Fruit fly (Drosophila melanogaster) whole organism, prepupa: Measurements from ENCODE around the gene bor.

Experiments used
- Blimp-1 ChIP-seq: fragments of 200-800 bp; sonication (Bioruptor generic); optimal IDR thresholded peaks from 3 replicates; lab custom pipeline; 2017; ENCODE audit warnings: missing biosample characterization, missing genetic modification characterization, mild to moderate bottlenecking, moderate library complexity, missing genetic modification reagents
- CG10631 ChIP-seq: fragments of 200-800 bp; sonication (Bioruptor generic); optimal IDR thresholded peaks from 2 replicates; lab custom pipeline; 2016; ENCODE audit warnings: missing biosample characterization, missing genetic modification characterization
- CG11294 ChIP-seq: fragments of 200-800 bp; sonication (Bioruptor generic); IDR thresholded peaks from 2 replicates; pipeline ENCODE4 v1.3.6; 2022; ENCODE audit warnings: missing biosample characterization, missing genetic modification characterization
- CG11762 ChIP-seq: fragments of 200-800 bp; sonication (Bioruptor generic); optimal IDR thresholded peaks from 3 replicates; lab custom pipeline; 2016; ENCODE audit warnings: missing biosample characterization, missing genetic modification characterization; ENCODE audit not compliant: insufficient read depth
- CG11902 ChIP-seq: fragments of 200-800 bp; sonication (Bioruptor generic); optimal IDR thresholded peaks from 3 replicates; lab custom pipeline; 2016; ENCODE audit warnings: missing biosample characterization, missing genetic modification characterization
- CG16779 ChIP-seq: fragments of 200-800 bp; sonication (Bioruptor generic); optimal IDR thresholded peaks from 3 replicates; lab custom pipeline; 2017; ENCODE audit warnings: missing biosample characterization, mild to moderate bottlenecking, missing genetic modification characterization
- CG3032 ChIP-seq: fragments of 200-800 bp; optimal IDR thresholded peaks from 2 replicates; lab custom pipeline; 2019; ENCODE audit warnings: missing biosample characterization, mild to moderate bottlenecking, missing genetic modification characterization, moderate library complexity
- CG31627 ChIP-seq: fragments of 200-800 bp; sonication (Bioruptor generic); optimal IDR thresholded peaks from 3 replicates; lab custom pipeline; 2016; ENCODE audit warnings: missing biosample characterization, missing genetic modification characterization
- CG32006 ChIP-seq: fragments of 200-800 bp; sonication (Bioruptor generic); optimal IDR thresholded peaks from 3 replicates; lab custom pipeline; 2017; ENCODE audit warnings: missing biosample characterization, mild to moderate bottlenecking, missing genetic modification characterization
- CG34406 ChIP-seq: fragments of 200-800 bp; sonication (Bioruptor generic); optimal IDR thresholded peaks from 3 replicates; lab custom pipeline; 2016; ENCODE audit warnings: missing biosample characterization, missing genetic modification characterization
- CG3919 ChIP-seq: fragments of 200-800 bp; sonication (Bioruptor generic); optimal IDR thresholded peaks from 3 replicates; lab custom pipeline; 2016; ENCODE audit warnings: missing biosample characterization, missing genetic modification characterization
- CG4318 ChIP-seq: fragments of 200-800 bp; sonication (Bioruptor generic); optimal IDR thresholded peaks from 3 replicates; lab custom pipeline; 2017; ENCODE audit warnings: missing biosample characterization, mild to moderate bottlenecking, missing genetic modification characterization
- CG6163 ChIP-seq: fragments of 200-800 bp; sonication (Bioruptor generic); IDR thresholded peaks from 3 replicates; pipeline ENCODE4 v1.3.6; 2022; ENCODE audit warnings: missing biosample characterization, missing genetic modification characterization
- CG6276 ChIP-seq: fragments of 200-800 bp; sonication (Bioruptor generic); optimal IDR thresholded peaks from 2 replicates; lab custom pipeline; 2017; ENCODE audit warnings: missing biosample characterization, mild to moderate bottlenecking, missing genetic modification characterization
- CG6792 ChIP-seq: fragments of 200-800 bp; sonication (Bioruptor generic); optimal IDR thresholded peaks from 3 replicates; lab custom pipeline; 2016; ENCODE audit warnings: missing biosample characterization, missing genetic modification characterization
- CG6808 ChIP-seq: fragments of 200-800 bp; sonication (Bioruptor generic); optimal IDR thresholded peaks from 3 replicates; lab custom pipeline; 2017; ENCODE audit warnings: missing biosample characterization, missing genetic modification characterization, mild to moderate bottlenecking, moderate library complexity, missing genetic modification reagents
- CG6854 ChIP-seq: fragments of 200-800 bp; sonication (Bioruptor generic); optimal IDR thresholded peaks from 2 replicates; lab custom pipeline; 2017; ENCODE audit warnings: missing biosample characterization, mild to moderate bottlenecking, missing genetic modification characterization
- CG7368 ChIP-seq: fragments of 200-800 bp; sonication (Bioruptor generic); optimal IDR thresholded peaks from 3 replicates; lab custom pipeline; 2016; ENCODE audit warnings: missing biosample characterization, missing genetic modification characterization
- CG8119 ChIP-seq: fragments of 200-800 bp; sonication (Bioruptor generic); IDR thresholded peaks from 3 replicates; pipeline ENCODE4 v1.3.6; 2022; ENCODE audit warnings: missing biosample characterization, missing genetic modification characterization
- CG8319 ChIP-seq: fragments of 200-800 bp; sonication (Bioruptor generic); optimal IDR thresholded peaks from 3 replicates; lab custom pipeline; 2016; ENCODE audit warnings: missing biosample characterization, missing genetic modification characterization
- Eip75B ChIP-seq: fragments of 200-800 bp; sonication (Bioruptor generic); optimal IDR thresholded peaks from 3 replicates; lab custom pipeline; 2016; ENCODE audit warnings: missing biosample characterization, missing genetic modification characterization
- Eip78C ChIP-seq: fragments of 200-800 bp; sonication (Bioruptor generic); peaks from one replicate; lab custom pipeline; 2016; ENCODE audit warnings: missing biosample characterization, missing genetic modification characterization
- Eip93F ChIP-seq: fragments of 200-800 bp; sonication (Bioruptor generic); optimal IDR thresholded peaks from 2 replicates; lab custom pipeline; 2016; ENCODE audit warnings: missing biosample characterization, mild to moderate bottlenecking, missing genetic modification characterization
- Ets21C ChIP-seq: fragments of 200-800 bp; sonication (Bioruptor generic); optimal IDR thresholded peaks from 3 replicates; lab custom pipeline; 2016; ENCODE audit warnings: missing biosample characterization, missing genetic modification characterization
- Gug ChIP-seq: fragments of 200-800 bp; sonication (Bioruptor generic); IDR thresholded peaks from 2 replicates; pipeline ENCODE4 v1.3.6; 2022; ENCODE audit warnings: missing biosample characterization, missing genetic modification characterization
- Hr38 ChIP-seq: sonication (Bioruptor generic); optimal IDR thresholded peaks from 2 replicates; lab custom pipeline; 2016; ENCODE audit warnings: missing biosample characterization, missing genetic modification characterization
- Hr39 ChIP-seq: fragments of 200-800 bp; sonication (Bioruptor generic); optimal IDR thresholded peaks from 2 replicates; lab custom pipeline; 2016; ENCODE audit warnings: missing biosample characterization, missing genetic modification characterization
- Lpt ChIP-seq: fragments of 200-800 bp; sonication (Bioruptor generic); optimal IDR thresholded peaks from 3 replicates; lab custom pipeline; 2016; ENCODE audit warnings: missing biosample characterization, missing genetic modification characterization
- Met ChIP-seq: fragments of 200-800 bp; sonication (Bioruptor generic); optimal IDR thresholded peaks from 3 replicates; lab custom pipeline; 2016; ENCODE audit warnings: missing biosample characterization, missing genetic modification characterization
- OdsH ChIP-seq: fragments of 200-800 bp; sonication (Bioruptor generic); optimal IDR thresholded peaks from 3 replicates; lab custom pipeline; 2016; ENCODE audit warnings: missing biosample characterization, missing genetic modification characterization
- Sox102F ChIP-seq: fragments of 200-800 bp; sonication (Bioruptor generic); optimal IDR thresholded peaks from 2 replicates; lab custom pipeline; 2016; ENCODE audit warnings: missing biosample characterization, mild to moderate bottlenecking, missing genetic modification characterization
- Sox15 ChIP-seq: fragments of 200-800 bp; sonication (Bioruptor generic); optimal IDR thresholded peaks from 3 replicates; lab custom pipeline; 2016; ENCODE audit warnings: missing biosample characterization, missing genetic modification characterization
- acj6 ChIP-seq: fragments of 200-800 bp; sonication (Bioruptor generic); optimal IDR thresholded peaks from 3 replicates; lab custom pipeline; 2016; ENCODE audit warnings: missing biosample characterization, missing genetic modification characterization
- cyc ChIP-seq: fragments of 200-800 bp; sonication (Bioruptor generic); optimal IDR thresholded peaks from 3 replicates; lab custom pipeline; 2016; ENCODE audit warnings: missing biosample characterization, missing genetic modification characterization
- dsx ChIP-seq: fragments of 200-800 bp; optimal IDR thresholded peaks from 3 replicates; lab custom pipeline; 2019; ENCODE audit warnings: missing biosample characterization, mild to moderate bottlenecking, missing genetic modification characterization, moderate library complexity; ENCODE audit not compliant: poor library complexity, severe bottlenecking
- fd59A ChIP-seq: fragments of 200-800 bp; sonication (Bioruptor generic); optimal IDR thresholded peaks from 2 replicates; lab custom pipeline; 2017; ENCODE audit warnings: missing biosample characterization, mild to moderate bottlenecking, missing genetic modification characterization, missing genetic modification reagents
- fkh ChIP-seq: fragments of 200-800 bp; sonication (Bioruptor generic); optimal IDR thresholded peaks from 3 replicates; lab custom pipeline; 2017; ENCODE audit warnings: missing biosample characterization, mild to moderate bottlenecking, missing genetic modification characterization, moderate library complexity
- lz ChIP-seq: fragments of 200-800 bp; sonication (Bioruptor generic); optimal IDR thresholded peaks from 3 replicates; lab custom pipeline; 2016; ENCODE audit warnings: missing biosample characterization, missing genetic modification characterization
- net ChIP-seq: fragments of 200-800 bp; sonication (Bioruptor generic); optimal IDR thresholded peaks from 3 replicates; lab custom pipeline; 2016; ENCODE audit warnings: missing biosample characterization, missing genetic modification characterization
- pdm3 ChIP-seq: fragments of 200-800 bp; sonication (Bioruptor generic); optimal IDR thresholded peaks from 3 replicates; lab custom pipeline; 2016; ENCODE audit warnings: missing biosample characterization, missing genetic modification characterization
- salr ChIP-seq, 2 experiments: fragments of 200-800 bp; sonication (Bioruptor generic); optimal IDR thresholded peaks; 3 replicates each; lab custom pipeline; 2016 to 2018; ENCODE audit warnings: missing biosample characterization in 2 of 2, missing genetic modification characterization in 2 of 2, mild to moderate bottlenecking in 1 of 2
- spab ChIP-seq: fragments of 200-800 bp; sonication (Bioruptor generic); optimal IDR thresholded peaks from 2 replicates; lab custom pipeline; 2017; ENCODE audit warnings: missing biosample characterization, mild to moderate bottlenecking, missing genetic modification characterization, missing genetic modification reagents
- topi ChIP-seq: fragments of 200-800 bp; sonication (Bioruptor generic); optimal IDR thresholded peaks from 3 replicates; lab custom pipeline; 2016; ENCODE audit warnings: missing biosample characterization, missing genetic modification characterization
- vri ChIP-seq: fragments of 200-800 bp; sonication (Bioruptor generic); optimal IDR thresholded peaks from 3 replicates; lab custom pipeline; 2016; ENCODE audit warnings: missing biosample characterization, mild to moderate bottlenecking, missing genetic modification characterization

Gene bor

dm6 chr3R:16225760-16226159, 38.2 kb downstream of the bor start:
- TF ChIP-seq CG7368, result peak; percentile 3
- TF ChIP-seq CG6808 (GFP tag; lab: Kevin White, UChicago), result no peak
- no peak for TF ChIP-seq CG6163 (GFP tag; lab: Robert Waterston, UW)
- no peak for TF ChIP-seq CG11762 (GFP tag; lab: Kevin White, UChicago)
- TF ChIP-seq CG3032 (tag; lab: Kevin White, UChicago), result no peak
- no peak for TF ChIP-seq CG32006 (GFP tag; lab: Kevin White, UChicago)
- no peak for TF ChIP-seq salr (GFP tag; optimal IDR thresholded peaks at IDR 0.05; lab: Kevin White, UChicago)
- no peak for TF ChIP-seq pdm3 (GFP tag; lab: Kevin White, UChicago)
- no peak for TF ChIP-seq fd59A (GFP tag; lab: Kevin White, UChicago)
- TF ChIP-seq cyc, result no peak
- peak; percentile 7 for TF ChIP-seq Eip78C (GFP tag; lab: Kevin White, UChicago)
- no peak for TF ChIP-seq Hr38 (GFP tag; lab: Kevin White, UChicago)
- TF ChIP-seq CG8119 (GFP tag; lab: Robert Waterston, UW), result no peak
- TF ChIP-seq Sox102F (GFP tag; lab: Kevin White, UChicago), result no peak
- peak; percentile 33 for TF ChIP-seq Lpt (GFP tag; lab: Kevin White, UChicago)
- no peak for TF ChIP-seq Gug
- TF ChIP-seq Sox15 (GFP tag; lab: Kevin White, UChicago), result no peak
- TF ChIP-seq topi (GFP tag; lab: Kevin White, UChicago), result no peak
- TF ChIP-seq, all 60 proteins: peak for 3

dm6 chr3R:16225351-16225750, 38.6 kb downstream of the bor start, which contains the start of gene tara:
Gene tara, plus strand, starts transcription at chr3R:16225651.
- TF ChIP-seq CG6276 (GFP tag; lab: Kevin White, UChicago), result no peak
- TF ChIP-seq cyc, result no peak
- TF ChIP-seq Blimp-1, result no peak

dm6 chr3R:16224415-16225165, 39.3 kb downstream of the bor start:
- TF ChIP-seq OdsH (GFP tag; lab: Kevin White, UChicago) (peak; percentile 96), Hr39 (GFP tag; lab: Kevin White, UChicago) (peak; percentile 85), CG6276 (GFP tag; lab: Kevin White, UChicago) (peak; percentile 97), CG31627 (GFP tag; lab: Kevin White, UChicago) (peak; percentile 84), Eip75B (GFP tag; lab: Kevin White, UChicago) (peak; percentile 97), CG34406 (GFP tag; lab: Kevin White, UChicago) (peak; percentile 93), Ets21C (GFP tag; lab: Kevin White, UChicago) (peak; percentile 81), CG6808 (GFP tag; lab: Kevin White, UChicago) (peak; percentile 97), CG4318 (peak; percentile 94), fkh (GFP tag; lab: Kevin White, UChicago) (peak; percentile 78), salr (GFP tag; optimal IDR thresholded peaks at IDR 0.05; lab: Kevin White, UChicago) (peak; percentile 93 to 95), CG11902 (GFP tag; lab: Kevin White, UChicago) (peak; percentile 83), CG6792 (GFP tag; lab: Kevin White, UChicago) (peak; percentile 95), dsx (GFP tag; lab: Kevin White, UChicago) (peak; percentile 98), lz (peak; percentile 90), CG8319 (GFP tag; lab: Kevin White, UChicago) (peak; percentile 84), Eip93F (GFP tag; lab: Kevin White, UChicago) (no peak), CG6163 (GFP tag; lab: Robert Waterston, UW) (no peak), CG3919 (peak; percentile 97), Gug (no peak), Hr38 (GFP tag; lab: Kevin White, UChicago) (peak; percentile 24), Blimp-1 (peak; percentile 51), Met (GFP tag; lab: Kevin White, UChicago) (peak; percentile 90), CG32006 (GFP tag; lab: Kevin White, UChicago) (peak; percentile 96), CG16779 (tag; lab: Kevin White, UChicago) (peak; percentile 92), CG3032 (tag; lab: Kevin White, UChicago) (peak; percentile 98), acj6 (GFP tag; lab: Kevin White, UChicago) (peak; percentile 94), spab (peak; percentile 97), vri (GFP tag; lab: Kevin White, UChicago) (peak; percentile 87), cyc (peak; percentile 89), CG8119 (GFP tag; lab: Robert Waterston, UW) (no peak), fd59A (GFP tag; lab: Kevin White, UChicago) (peak; percentile 97), CG10631 (peak; percentile 97), pdm3 (GFP tag; lab: Kevin White, UChicago) (peak; percentile 97), CG6854 (GFP tag; lab: Kevin White, UChicago) (peak; percentile 61), Sox15 (GFP tag; lab: Kevin White, UChicago) (peak; percentile 80), net (GFP tag; lab: Kevin White, UChicago) (peak; percentile 96), CG11294 (GFP tag; lab: Robert Waterston, UW) (no peak)
